Worm (Caenorhabditis elegans) whole organism, early embryonic: Measurements from ENCODE around the gene K02A6.1.

Source experiments
- aly-1 ChIP-seq: sonication (generic microtip); optimal IDR thresholded peaks from 2 replicates; lab custom pipeline; 2016; ENCODE audit warnings: missing genetic modification characterization, missing compliant biosample characterization
- ama-1 ChIP-seq: fragments of 150-350 bp; optimal IDR thresholded peaks from 2 replicates; lab custom pipeline; 2014
- ceh-36 ChIP-seq: sonication (generic microtip); optimal IDR thresholded peaks from 2 replicates; lab custom pipeline; 2016; ENCODE audit warnings: missing genetic modification characterization, inconsistent platforms, missing compliant biosample characterization
- hmbx-1 ChIP-seq: sonication (generic microtip); optimal IDR thresholded peaks from 2 replicates; lab custom pipeline; 2016; ENCODE audit warnings: mild to moderate bottlenecking, missing genetic modification characterization, missing compliant biosample characterization

DNA sequence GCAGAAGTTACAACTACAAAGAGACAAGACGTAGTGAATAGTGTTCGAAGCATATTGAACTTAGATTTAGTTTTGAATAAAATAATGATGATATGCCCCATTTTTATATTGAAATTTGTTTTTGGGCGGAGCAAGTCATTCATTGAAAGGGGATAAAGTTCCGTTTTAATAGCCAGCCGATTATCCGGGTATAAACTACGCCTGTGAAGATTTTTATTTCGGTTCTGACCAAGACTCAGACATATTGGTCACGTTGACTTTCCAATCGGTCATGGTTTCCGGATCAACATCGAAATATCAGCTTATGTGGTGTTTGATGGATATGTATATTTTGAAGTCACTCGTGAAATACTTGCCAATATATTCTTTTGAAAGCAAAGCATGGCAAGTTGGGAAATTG is 875 bp upstream of the K02A6.1 start, which contains the start of gene K02A6.4:
- TF ChIP-seq ceh-36 (tag; lab: Kevin White, UChicago), result no peak
- TF ChIP-seq ama-1 (lab: Kevin White, UChicago), result no peak
- no peak for TF ChIP-seq aly-1 (tag; lab: Kevin White, UChicago)
- TF ChIP-seq hmbx-1 (tag; lab: Kevin White, UChicago), result no peak
